Worm (Caenorhabditis elegans) whole organism, L3 larva: ENCODE data around the gene C05G5.1.

Source experiments
- R02D3.7 ChIP-seq: fragments of 150-350 bp; optimal IDR thresholded peaks from 2 replicates; lab custom pipeline; 2014; ENCODE audit warnings: missing biosample characterization, missing genetic modification characterization
- ZK546.5 ChIP-seq: sonication (generic microtip); optimal IDR thresholded peaks from 2 replicates; lab custom pipeline; 2017; ENCODE audit warnings: missing biosample characterization, missing genetic modification characterization
- aly-2 ChIP-seq: fragments of 150-350 bp; optimal IDR thresholded peaks from 2 replicates; lab custom pipeline; 2014; ENCODE audit warnings: missing biosample characterization, missing genetic modification characterization
- ama-1 ChIP-seq: fragments of 150-350 bp; optimal IDR thresholded peaks from 2 replicates; lab custom pipeline; 2018
- ceh-16 ChIP-seq: sonication (generic microtip); optimal IDR thresholded peaks from 2 replicates; lab custom pipeline; 2017; ENCODE audit warnings: missing biosample characterization, missing genetic modification characterization
- ceh-28 ChIP-seq: fragments of 150-350 bp; optimal IDR thresholded peaks from 2 replicates; lab custom pipeline; 2014; ENCODE audit warnings: missing biosample characterization, missing genetic modification reagents, missing genetic modification characterization
- ceh-82 ChIP-seq: fragments of 150-350 bp; optimal IDR thresholded peaks from 2 replicates; lab custom pipeline; 2014; ENCODE audit warnings: missing biosample characterization, missing genetic modification characterization
- ceh-9 ChIP-seq: sonication (generic microtip); optimal IDR thresholded peaks from 2 replicates; lab custom pipeline; 2018; ENCODE audit warnings: missing biosample characterization, missing genetic modification characterization
- daf-12 ChIP-seq: fragments of 150-350 bp; optimal IDR thresholded peaks from 2 replicates; lab custom pipeline; 2014; ENCODE audit warnings: missing biosample characterization, missing genetic modification reagents, missing genetic modification characterization
- egl-27 ChIP-seq: sonication (generic microtip); optimal IDR thresholded peaks from 4 replicates; lab custom pipeline; 2017; ENCODE audit warnings: missing biosample characterization, missing genetic modification reagents, missing genetic modification characterization
- egl-5 ChIP-seq: fragments of 150-350 bp; optimal IDR thresholded peaks from 2 replicates; lab custom pipeline; 2017; ENCODE audit warnings: missing biosample characterization, missing genetic modification reagents, missing genetic modification characterization, inconsistent platforms
- elt-1 ChIP-seq: fragments of 150-350 bp; optimal IDR thresholded peaks from 2 replicates; lab custom pipeline; 2014; ENCODE audit warnings: missing biosample characterization, missing genetic modification characterization
- elt-2 ChIP-seq: sonication (generic microtip); optimal IDR thresholded peaks from 2 replicates; lab custom pipeline; 2016; ENCODE audit warnings: missing genetic modification reagents, mild to moderate bottlenecking, missing genetic modification characterization, missing compliant biosample characterization
- elt-3 ChIP-seq, 3 experiments: fragments of 150-350 bp in 1 of 3; sonication (generic microtip) in 2 of 3; optimal IDR thresholded peaks; 2 replicates in 2 of 3; 4 replicates in 1 of 3; lab custom pipeline; 2014 to 2017; ENCODE audit warnings: missing biosample characterization in 3 of 3, missing genetic modification characterization in 3 of 3
- eor-1 ChIP-seq, 2 experiments: fragments of 150-350 bp; optimal IDR thresholded peaks; 2 replicates each; lab custom pipeline; 2014 to 2018; ENCODE audit warnings: missing biosample characterization in 2 of 2, missing genetic modification characterization in 2 of 2
- fkh-10 ChIP-seq: sonication (generic microtip); optimal IDR thresholded peaks from 2 replicates; lab custom pipeline; 2017; ENCODE audit warnings: missing biosample characterization, missing genetic modification reagents, missing genetic modification characterization
- fkh-2 ChIP-seq: fragments of 150-350 bp; optimal IDR thresholded peaks from 2 replicates; lab custom pipeline; 2014; ENCODE audit warnings: missing biosample characterization, missing genetic modification reagents, missing genetic modification characterization
- fos-1 ChIP-seq: fragments of 150-350 bp; optimal IDR thresholded peaks from 2 replicates; lab custom pipeline; 2014; ENCODE audit warnings: missing biosample characterization, missing genetic modification characterization
- hmg-11 ChIP-seq: sonication (generic microtip); optimal IDR thresholded peaks from 2 replicates; lab custom pipeline; 2016; ENCODE audit warnings: missing genetic modification characterization, missing compliant biosample characterization
- jun-1 ChIP-seq: fragments of 150-350 bp; optimal IDR thresholded peaks from 2 replicates; lab custom pipeline; 2014; ENCODE audit warnings: missing biosample characterization, missing genetic modification reagents, missing genetic modification characterization
- lin-15B ChIP-seq: fragments of 150-350 bp; optimal IDR thresholded peaks from 2 replicates; lab custom pipeline; 2014; ENCODE audit warnings: missing biosample characterization, missing genetic modification characterization
- lin-39 ChIP-seq: fragments of 150-350 bp; optimal IDR thresholded peaks from 2 replicates; lab custom pipeline; 2018; ENCODE audit warnings: missing biosample characterization, missing genetic modification reagents, missing genetic modification characterization
- lsy-12 ChIP-seq: sonication (generic microtip); optimal IDR thresholded peaks from 2 replicates; lab custom pipeline; 2016; ENCODE audit warnings: mild to moderate bottlenecking, missing genetic modification characterization, missing compliant biosample characterization
- mdl-1 ChIP-seq: fragments of 150-350 bp; optimal IDR thresholded peaks from 2 replicates; lab custom pipeline; 2014; ENCODE audit warnings: missing biosample characterization, missing genetic modification characterization
- mml-1 ChIP-seq: fragments of 150-350 bp; sonication (generic microtip); optimal IDR thresholded peaks from 3 replicates; lab custom pipeline; 2014; ENCODE audit warnings: missing biosample characterization, missing genetic modification characterization
- nfya-1 ChIP-seq: sonication (generic microtip); optimal IDR thresholded peaks from 2 replicates; lab custom pipeline; 2017; ENCODE audit warnings: missing genetic modification characterization, mild to moderate bottlenecking, missing compliant biosample characterization, antibody characterized with exemption, moderate library complexity; ENCODE audit not compliant: insufficient read depth
- nhr-11 ChIP-seq: fragments of 150-350 bp; optimal IDR thresholded peaks from 2 replicates; lab custom pipeline; 2014; ENCODE audit warnings: missing biosample characterization, missing genetic modification characterization
- nhr-12 ChIP-seq: fragments of 150-350 bp; optimal IDR thresholded peaks from 2 replicates; lab custom pipeline; 2014; ENCODE audit warnings: missing biosample characterization, missing genetic modification characterization
- nhr-23 ChIP-seq: fragments of 150-350 bp; optimal IDR thresholded peaks from 2 replicates; lab custom pipeline; 2014; ENCODE audit warnings: missing biosample characterization, missing genetic modification reagents, missing genetic modification characterization
- nhr-237 ChIP-seq: fragments of 150-350 bp; optimal IDR thresholded peaks from 2 replicates; lab custom pipeline; 2014; ENCODE audit warnings: missing biosample characterization, missing genetic modification characterization
- nhr-28 ChIP-seq: fragments of 150-350 bp; optimal IDR thresholded peaks from 2 replicates; lab custom pipeline; 2014; ENCODE audit warnings: missing biosample characterization, missing genetic modification characterization
- nhr-43 ChIP-seq: sonication (generic microtip); optimal IDR thresholded peaks from 2 replicates; lab custom pipeline; 2016; ENCODE audit warnings: mild to moderate bottlenecking, missing genetic modification characterization, missing compliant biosample characterization; ENCODE audit not compliant: poor library complexity, severe bottlenecking
- nhr-67 ChIP-seq: fragments of 150-350 bp; optimal IDR thresholded peaks from 2 replicates; lab custom pipeline; 2014; ENCODE audit warnings: missing biosample characterization, missing genetic modification characterization
- nhr-76 ChIP-seq: fragments of 150-350 bp; sonication (generic microtip); optimal IDR thresholded peaks from 5 replicates; lab custom pipeline; 2014; ENCODE audit warnings: missing biosample characterization, missing genetic modification characterization
- nhr-77 ChIP-seq: fragments of 150-350 bp; optimal IDR thresholded peaks from 2 replicates; lab custom pipeline; 2014; ENCODE audit warnings: missing biosample characterization, missing genetic modification characterization
- pha-4 ChIP-seq: fragments of 150-350 bp; optimal IDR thresholded peaks from 2 replicates; lab custom pipeline; 2014; ENCODE audit warnings: missing biosample characterization, missing genetic modification reagents, missing genetic modification characterization
- pqm-1 ChIP-seq: fragments of 150-350 bp; optimal IDR thresholded peaks from 2 replicates; lab custom pipeline; 2017; ENCODE audit warnings: missing biosample characterization, missing genetic modification characterization, inconsistent platforms
- sea-2 ChIP-seq: fragments of 150-350 bp; sonication (generic microtip); optimal IDR thresholded peaks from 4 replicates; lab custom pipeline; 2014; ENCODE audit warnings: missing biosample characterization, missing genetic modification reagents, missing genetic modification characterization
- skn-1 ChIP-seq: fragments of 150-350 bp; optimal IDR thresholded peaks from 2 replicates; lab custom pipeline; 2014; ENCODE audit warnings: missing biosample characterization, missing genetic modification characterization
- snpc-4 ChIP-seq: fragments of 150-350 bp; optimal IDR thresholded peaks from 2 replicates; lab custom pipeline; 2014; ENCODE audit warnings: missing biosample characterization, missing genetic modification characterization
- tbx-2 ChIP-seq: sonication (generic microtip); optimal IDR thresholded peaks from 2 replicates; lab custom pipeline; 2016; ENCODE audit warnings: mild to moderate bottlenecking, missing genetic modification characterization, missing compliant biosample characterization
- unc-39 ChIP-seq: sonication (generic microtip); optimal IDR thresholded peaks from 4 replicates; lab custom pipeline; 2017; ENCODE audit warnings: missing biosample characterization, missing genetic modification characterization
- unc-62 ChIP-seq: fragments of 150-350 bp; sonication (generic microtip); optimal IDR thresholded peaks from 4 replicates; lab custom pipeline; 2014; ENCODE audit warnings: missing biosample characterization, missing genetic modification reagents, missing genetic modification characterization
- zag-1 ChIP-seq: fragments of 150-350 bp; optimal IDR thresholded peaks from 2 replicates; lab custom pipeline; 2014; ENCODE audit warnings: missing biosample characterization, missing genetic modification characterization
- ztf-11 ChIP-seq: fragments of 150-350 bp; optimal IDR thresholded peaks from 2 replicates; lab custom pipeline; 2014; ENCODE audit warnings: missing biosample characterization, missing genetic modification characterization
- ztf-4 ChIP-seq: fragments of 150-350 bp; optimal IDR thresholded peaks from 2 replicates; lab custom pipeline; 2014; ENCODE audit warnings: missing biosample characterization, missing genetic modification characterization

The C05G5.1 gene

ce11 chrX:14757641-14758220 is 17.8 kb upstream of the C05G5.1 start:
- no peak for TF ChIP-seq daf-12 (tag; lab: Kevin White, UChicago)
- no peak for TF ChIP-seq ZK546.5 (tag; lab: Kevin White, UChicago)
- no peak for TF ChIP-seq nhr-43 (tag; lab: Kevin White, UChicago)
- no peak for TF ChIP-seq nhr-28 (tag; lab: Kevin White, UChicago)

DNA sequence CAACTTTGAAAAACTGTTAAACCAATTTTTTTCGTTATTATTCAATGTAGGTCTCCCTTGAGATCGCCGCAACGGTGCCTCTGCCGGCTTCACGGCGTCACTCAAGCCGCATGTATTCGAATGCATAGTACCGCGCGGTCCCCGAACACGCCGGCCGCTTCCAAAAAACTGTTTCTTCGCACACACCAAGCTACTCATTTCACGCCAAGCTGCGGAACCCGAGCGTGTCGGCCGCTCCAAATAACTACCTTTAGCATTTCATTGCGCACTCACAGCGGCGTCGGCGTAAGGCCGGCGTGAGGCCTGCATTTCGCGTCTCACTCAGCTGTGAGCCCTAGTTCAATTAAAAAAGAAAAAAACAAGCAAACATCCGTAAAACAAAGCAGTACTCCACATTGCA is 16.7 kb upstream of the C05G5.1 start:
- no peak for TF ChIP-seq nhr-12 (tag; lab: Kevin White, UChicago)

- TF ChIP-seq pqm-1 (tag; lab: Kevin White, UChicago) = peak; percentile 33
- TF ChIP-seq pha-4 (tag; lab: Kevin White, UChicago) = no peak
- TF ChIP-seq elt-2 (tag; lab: Kevin White, UChicago) = peak; percentile 40
These were observed 15.9 kb upstream of the C05G5.1 start for ce11 chrX:14755847-14756246.

ce11 chrX:14753514-14754076 is 13.7 kb upstream of the C05G5.1 start, which contains the start of gene sucl-1:
Gene sucl-1 (plus strand): TSS chrX:14754026.
- TF ChIP-seq ZK546.5 (tag; lab: Kevin White, UChicago) = no peak
- no peak for TF ChIP-seq unc-39 (tag; lab: Kevin White, UChicago)
- peak; percentile 77 for TF ChIP-seq mdl-1 (tag; lab: Kevin White, UChicago)
- TF ChIP-seq tbx-2 (tag; lab: Kevin White, UChicago) = peak; percentile 47
- peak; percentile 73 for TF ChIP-seq nhr-23 (tag; lab: Kevin White, UChicago)
- TF ChIP-seq hmg-11 (tag; lab: Kevin White, UChicago) = peak; percentile 97
- TF ChIP-seq nhr-77 (tag; lab: Kevin White, UChicago) = no peak
- TF ChIP-seq nhr-237 (tag; lab: Kevin White, UChicago) = no peak
- TF ChIP-seq zag-1 (tag; lab: Kevin White, UChicago) = no peak
- TF ChIP-seq nhr-43 (tag; lab: Kevin White, UChicago) = peak; percentile 46
- peak; percentile 94 for TF ChIP-seq nfya-1 (tag; lab: Kevin White, UChicago)
- peak; percentile 3 for TF ChIP-seq R02D3.7 (tag; lab: Kevin White, UChicago)
- peak; percentile 45 for TF ChIP-seq sea-2
- peak; percentile 66 for TF ChIP-seq skn-1 (tag; lab: Kevin White, UChicago)
- no peak for TF ChIP-seq fos-1 (tag; lab: Kevin White, UChicago)
- TF ChIP-seq ceh-9 (tag; lab: Kevin White, UChicago) = no peak
- TF ChIP-seq nhr-76 = no peak
- no peak for TF ChIP-seq ceh-82 (tag; lab: Kevin White, UChicago)
- TF ChIP-seq nhr-12 (tag; lab: Kevin White, UChicago) = no peak
- TF ChIP-seq egl-5 (tag; lab: Kevin White, UChicago) = peak; percentile 90
- TF ChIP-seq snpc-4 (tag; lab: Kevin White, UChicago) = peak; percentile 87
- peak; percentile 80 for TF ChIP-seq elt-2 (tag; lab: Kevin White, UChicago)
- TF ChIP-seq lin-39 (tag; lab: Kevin White, UChicago) = peak; percentile 93
- TF ChIP-seq ztf-4 (tag; lab: Kevin White, UChicago) = peak; percentile 53
- TF ChIP-seq nhr-67 (tag; lab: Kevin White, UChicago) = no peak
- peak; percentile 76 for TF ChIP-seq jun-1 (tag; lab: Kevin White, UChicago)
- TF ChIP-seq eor-1 (tag; optimal IDR thresholded peaks at IDR 0.05; lab: Kevin White, UChicago) = no peak
- no peak for TF ChIP-seq mml-1 (tag; lab: Kevin White, UChicago)
- TF ChIP-seq egl-27 (tag; lab: Kevin White, UChicago) = peak; percentile 36
- no peak for TF ChIP-seq elt-3 (tag; optimal IDR thresholded peaks at IDR 0.05; lab: Kevin White, UChicago)
- TF ChIP-seq nhr-28 (tag; lab: Kevin White, UChicago) = no peak
- TF ChIP-seq unc-62 (GFP tag; lab: Kevin White, UChicago) = peak; percentile 28
- TF ChIP-seq ceh-28 = peak; percentile 39
- no peak for TF ChIP-seq ceh-16 (tag; lab: Kevin White, UChicago)
- no peak for TF ChIP-seq ztf-11 (tag; lab: Kevin White, UChicago)
- no peak for TF ChIP-seq aly-2 (tag; lab: Kevin White, UChicago)
- peak; percentile 38 for TF ChIP-seq elt-1 (tag; lab: Kevin White, UChicago)
- no peak for TF ChIP-seq daf-12 (tag; lab: Kevin White, UChicago)
- TF ChIP-seq ama-1 (lab: Kevin White, UChicago) = no peak
- TF ChIP-seq nhr-11 (tag; lab: Kevin White, UChicago) = peak; percentile 31
- TF ChIP-seq fkh-10 (GFP tag; lab: Kevin White, UChicago) = peak; percentile 21
- TF ChIP-seq fkh-2 = no peak
- peak; percentile 79 for TF ChIP-seq pqm-1 (tag; lab: Kevin White, UChicago)
- TF ChIP-seq lsy-12 (tag; lab: Kevin White, UChicago) = peak; percentile 32
- peak; percentile 68 for TF ChIP-seq lin-15B (tag; lab: Kevin White, UChicago)
- TF ChIP-seq pha-4 (tag; lab: Kevin White, UChicago) = peak; percentile 95
